Fruit fly (Drosophila melanogaster) whole organism, embryonic: ENCODE data around the gene Nadsyn.
A peak's percentile ranks its signal among the peaks of the same experiment; 100 is the strongest.

Source experiments
- Abd-B ChIP-seq: fragments of 200-800 bp; sonication (Bioruptor generic); optimal IDR thresholded peaks from 2 replicates; lab custom pipeline; 2018; ENCODE audit warnings: missing biosample characterization, mild to moderate bottlenecking, missing genetic modification characterization, moderate library complexity
- Antp ChIP-seq: fragments of 200-800 bp; sonication (Bioruptor generic); optimal IDR thresholded peaks from 3 replicates; lab custom pipeline; 2016; ENCODE audit warnings: missing biosample characterization, missing genetic modification characterization
- Bdp1 ChIP-seq: fragments of 200-800 bp; sonication (Bioruptor generic); optimal IDR thresholded peaks from 3 replicates; lab custom pipeline; 2016; ENCODE audit warnings: missing biosample characterization, missing genetic modification characterization
- CG10147 ChIP-seq: fragments of 200-800 bp; sonication (Bioruptor generic); optimal IDR thresholded peaks from 2 replicates; lab custom pipeline; 2019; ENCODE audit warnings: missing biosample characterization, mild to moderate bottlenecking, missing genetic modification characterization, moderate library complexity
- CG11456 ChIP-seq: fragments of 200-800 bp; sonication (Bioruptor generic); IDR thresholded peaks from 3 replicates; pipeline ENCODE4 v1.3.6; 2022; ENCODE audit warnings: missing biosample characterization, missing genetic modification characterization
- CG11504 ChIP-seq: fragments of 200-800 bp; sonication (Bioruptor generic); optimal IDR thresholded peaks from 3 replicates; lab custom pipeline; 2019; ENCODE audit warnings: missing biosample characterization, mild to moderate bottlenecking, missing genetic modification characterization, moderate library complexity
- CG11696 ChIP-seq: fragments of 200-800 bp; sonication (Bioruptor generic); IDR thresholded peaks from 2 replicates; pipeline ENCODE4 v1.3.6; 2022; ENCODE audit warnings: missing biosample characterization, missing genetic modification characterization
- CG12659 ChIP-seq: fragments of 200-800 bp; sonication (Bioruptor generic); optimal IDR thresholded peaks from 3 replicates; lab custom pipeline; 2017; ENCODE audit warnings: mild to moderate bottlenecking, missing biosample characterization, missing genetic modification reagents, missing genetic modification characterization
- CG1602 ChIP-seq: fragments of 200-800 bp; sonication (Bioruptor generic); optimal IDR thresholded peaks from 3 replicates; lab custom pipeline; 2016; ENCODE audit warnings: missing biosample characterization, missing genetic modification characterization
- CG16863 ChIP-seq: fragments of 200-800 bp; sonication (Bioruptor generic); optimal IDR thresholded peaks from 3 replicates; lab custom pipeline; 2016; ENCODE audit warnings: missing biosample characterization, missing genetic modification characterization
- CG17359 ChIP-seq: fragments of 200-800 bp; sonication (Bioruptor generic); optimal IDR thresholded peaks from 3 replicates; lab custom pipeline; 2018; ENCODE audit warnings: missing biosample characterization, mild to moderate bottlenecking, missing genetic modification characterization, moderate library complexity
- CG17912 ChIP-seq: fragments of 200-800 bp; sonication (Bioruptor generic); optimal IDR thresholded peaks from 2 replicates; lab custom pipeline; 2018; ENCODE audit warnings: missing biosample characterization, mild to moderate bottlenecking, missing genetic modification characterization
- CG7987 ChIP-seq: fragments of 200-800 bp; sonication (Bioruptor generic); optimal IDR thresholded peaks from 2 replicates; lab custom pipeline; 2018; ENCODE audit warnings: missing biosample characterization, mild to moderate bottlenecking, missing genetic modification characterization, moderate library complexity
- CG9437 ChIP-seq: fragments of 200-800 bp; sonication (Bioruptor generic); optimal IDR thresholded peaks from 2 replicates; lab custom pipeline; 2018; ENCODE audit warnings: missing biosample characterization, mild to moderate bottlenecking, missing genetic modification characterization
- Camta ChIP-seq: fragments of 200-800 bp; sonication (Bioruptor generic); optimal IDR thresholded peaks from 2 replicates; lab custom pipeline; 2016; ENCODE audit warnings: missing biosample characterization, missing genetic modification characterization
- CrebB ChIP-seq: fragments of 200-800 bp; sonication (Bioruptor generic); optimal IDR thresholded peaks from 3 replicates; lab custom pipeline; 2018; ENCODE audit warnings: missing biosample characterization, mild to moderate bottlenecking, missing genetic modification characterization
- Dll ChIP-seq: fragments of 200-800 bp; sonication (Bioruptor generic); IDR thresholded peaks from 4 replicates; pipeline ENCODE4 v1.3.6; 2022; ENCODE audit warnings: missing biosample characterization, missing genetic modification characterization; ENCODE audit not compliant: partially characterized antibody
- Doc2 ChIP-seq: fragments of 200-800 bp; sonication (Bioruptor generic); IDR thresholded peaks from 2 replicates; pipeline ENCODE4 v1.3.6; 2022; ENCODE audit warnings: missing biosample characterization, missing genetic modification characterization
- E2f2 ChIP-seq: fragments of 200-800 bp; sonication (Bioruptor generic); IDR thresholded peaks from 2 replicates; pipeline ENCODE4 v1.3.6; 2022; ENCODE audit warnings: missing biosample characterization, missing genetic modification characterization
- Hey ChIP-seq: fragments of 200-800 bp; sonication (Bioruptor generic); optimal IDR thresholded peaks from 3 replicates; lab custom pipeline; 2018; ENCODE audit warnings: missing biosample characterization, mild to moderate bottlenecking, missing genetic modification characterization
- Hr51 ChIP-seq, 2 experiments: fragments of 200-800 bp; sonication (Bioruptor generic); optimal IDR thresholded peaks; 2 replicates in 1 of 2; 3 replicates in 1 of 2; lab custom pipeline; 2016 to 2018; ENCODE audit warnings: missing biosample characterization in 2 of 2, missing genetic modification characterization in 2 of 2, mild to moderate bottlenecking in 1 of 2, moderate library complexity in 1 of 2
- Lhr ChIP-seq: fragments of 200-800 bp; sonication (Bioruptor generic); optimal IDR thresholded peaks from 3 replicates; lab custom pipeline; 2017; ENCODE audit warnings: mild to moderate bottlenecking, missing biosample characterization, missing genetic modification reagents, missing genetic modification characterization
- MBD-R2 ChIP-seq: fragments of 200-800 bp; sonication (Bioruptor generic); IDR thresholded peaks from 2 replicates; pipeline ENCODE4 v1.3.6; 2022; ENCODE audit warnings: missing biosample characterization, missing genetic modification characterization
- MESR4 ChIP-seq: fragments of 200-800 bp; sonication (Bioruptor generic); optimal IDR thresholded peaks from 2 replicates; lab custom pipeline; 2018; ENCODE audit warnings: missing biosample characterization, mild to moderate bottlenecking, missing genetic modification characterization, moderate library complexity
- Med ChIP-seq: fragments of 200-800 bp; sonication (Bioruptor generic); peaks from one replicate; lab custom pipeline; 2016; ENCODE audit warnings: missing biosample characterization, missing genetic modification characterization, mild to moderate bottlenecking, inconsistent platforms, moderate library complexity
- Opbp ChIP-seq: fragments of 200-800 bp; sonication (Bioruptor generic); IDR thresholded peaks from 3 replicates; pipeline ENCODE4 v1.3.6; 2022; ENCODE audit warnings: missing biosample characterization, missing genetic modification characterization; ENCODE audit not compliant: partially characterized antibody
- Spps ChIP-seq: fragments of 200-800 bp; sonication (Bioruptor generic); optimal IDR thresholded peaks from 2 replicates; lab custom pipeline; 2018; ENCODE audit warnings: missing biosample characterization, mild to moderate bottlenecking, missing genetic modification characterization
- Stat92E ChIP-seq, 3 experiments: fragments of >200 bp in 2 of 3; fragments of 200-800 bp in 1 of 3; sonication (Bioruptor generic) in 1 of 3; optimal IDR thresholded peaks; 2 replicates each; lab custom pipeline; 2017 to 2019; ENCODE audit warnings: missing biosample characterization in 3 of 3, missing genetic modification characterization in 3 of 3, mild to moderate bottlenecking in 1 of 3, moderate library complexity in 1 of 3
- Trl ChIP-seq, 3 experiments: fragments of >200 bp in 2 of 3; fragments of 200-800 bp in 1 of 3; sonication (Bioruptor generic) in 1 of 3; optimal IDR thresholded peaks; 2 replicates in 1 of 3; 3 replicates in 2 of 3; lab custom pipeline; 2016 to 2017; ENCODE audit warnings: missing biosample characterization in 1 of 3, missing genetic modification characterization in 1 of 3
- ara ChIP-seq: fragments of 200-800 bp; sonication (Bioruptor generic); IDR thresholded peaks from 2 replicates; pipeline ENCODE4 v1.3.6; 2022; ENCODE audit warnings: missing biosample characterization, missing genetic modification characterization
- bbx ChIP-seq: fragments of 200-800 bp; sonication (Bioruptor generic); IDR thresholded peaks from 2 replicates; pipeline ENCODE4 v1.3.6; 2022; ENCODE audit warnings: missing biosample characterization, missing genetic modification characterization; ENCODE audit not compliant: partially characterized antibody
- bcd ChIP-seq: fragments of 200-800 bp; sonication (Bioruptor generic); optimal IDR thresholded peaks from 2 replicates; lab custom pipeline; 2017; ENCODE audit warnings: missing biosample characterization, mild to moderate bottlenecking, missing genetic modification characterization
- chm ChIP-seq: fragments of 200-800 bp; sonication (Bioruptor generic); IDR thresholded peaks from 2 replicates; pipeline ENCODE4 v1.3.6; 2022; ENCODE audit warnings: missing biosample characterization, missing genetic modification characterization
- dmrt99B ChIP-seq: fragments of 200-800 bp; sonication (Bioruptor generic); optimal IDR thresholded peaks from 2 replicates; lab custom pipeline; 2018; ENCODE audit warnings: missing biosample characterization, mild to moderate bottlenecking, missing genetic modification characterization, moderate library complexity
- gem ChIP-seq: fragments of 200-800 bp; sonication (Bioruptor generic); optimal IDR thresholded peaks from 2 replicates; lab custom pipeline; 2019; ENCODE audit warnings: missing biosample characterization, mild to moderate bottlenecking, missing genetic modification characterization, moderate library complexity
- grau ChIP-seq: fragments of 200-800 bp; optimal IDR thresholded peaks from 3 replicates; lab custom pipeline; 2019; ENCODE audit warnings: missing biosample characterization, mild to moderate bottlenecking, missing genetic modification characterization, moderate library complexity
- ham ChIP-seq: fragments of 200-800 bp; sonication (Bioruptor generic); IDR thresholded peaks from 2 replicates; pipeline ENCODE4 v1.3.6; 2022; ENCODE audit warnings: missing biosample characterization, missing genetic modification characterization
- ind ChIP-seq: fragments of 200-800 bp; sonication (Bioruptor generic); optimal IDR thresholded peaks from 3 replicates; lab custom pipeline; 2016; ENCODE audit warnings: missing biosample characterization, missing genetic modification characterization
- lab ChIP-seq: fragments of 200-800 bp; sonication (Bioruptor generic); optimal IDR thresholded peaks from 3 replicates; lab custom pipeline; 2017; ENCODE audit warnings: missing biosample characterization, missing genetic modification characterization, mild to moderate bottlenecking, moderate library complexity, missing genetic modification reagents
- mirr ChIP-seq: fragments of 200-800 bp; sonication (Bioruptor generic); optimal IDR thresholded peaks from 3 replicates; lab custom pipeline; 2018; ENCODE audit warnings: missing biosample characterization, mild to moderate bottlenecking, missing genetic modification characterization
- odd ChIP-seq: fragments of 200-800 bp; sonication (Bioruptor generic); optimal IDR thresholded peaks from 2 replicates; lab custom pipeline; 2017; ENCODE audit warnings: missing biosample characterization, mild to moderate bottlenecking, missing genetic modification characterization
- phol ChIP-seq: fragments of 200-800 bp; sonication (Bioruptor generic); optimal IDR thresholded peaks from 3 replicates; lab custom pipeline; 2018; ENCODE audit warnings: missing biosample characterization, mild to moderate bottlenecking, missing genetic modification characterization, moderate library complexity
- pzg ChIP-seq: fragments of 200-800 bp; sonication (Bioruptor generic); optimal IDR thresholded peaks from 3 replicates; lab custom pipeline; 2018; ENCODE audit warnings: missing biosample characterization, mild to moderate bottlenecking, missing genetic modification characterization, moderate library complexity
- seq ChIP-seq: fragments of 200-800 bp; sonication (Bioruptor generic); IDR thresholded peaks from 2 replicates; pipeline ENCODE4 v1.3.6; 2022; ENCODE audit warnings: missing biosample characterization, missing genetic modification characterization
- tap ChIP-seq: fragments of 200-800 bp; optimal IDR thresholded peaks from 3 replicates; lab custom pipeline; 2019; ENCODE audit warnings: missing biosample characterization, mild to moderate bottlenecking, missing genetic modification characterization, moderate library complexity
- zf30C ChIP-seq: fragments of 200-800 bp; sonication (Bioruptor generic); optimal IDR thresholded peaks from 3 replicates; lab custom pipeline; 2018; ENCODE audit warnings: missing biosample characterization, mild to moderate bottlenecking, missing genetic modification characterization

Nadsyn gene

DNA sequence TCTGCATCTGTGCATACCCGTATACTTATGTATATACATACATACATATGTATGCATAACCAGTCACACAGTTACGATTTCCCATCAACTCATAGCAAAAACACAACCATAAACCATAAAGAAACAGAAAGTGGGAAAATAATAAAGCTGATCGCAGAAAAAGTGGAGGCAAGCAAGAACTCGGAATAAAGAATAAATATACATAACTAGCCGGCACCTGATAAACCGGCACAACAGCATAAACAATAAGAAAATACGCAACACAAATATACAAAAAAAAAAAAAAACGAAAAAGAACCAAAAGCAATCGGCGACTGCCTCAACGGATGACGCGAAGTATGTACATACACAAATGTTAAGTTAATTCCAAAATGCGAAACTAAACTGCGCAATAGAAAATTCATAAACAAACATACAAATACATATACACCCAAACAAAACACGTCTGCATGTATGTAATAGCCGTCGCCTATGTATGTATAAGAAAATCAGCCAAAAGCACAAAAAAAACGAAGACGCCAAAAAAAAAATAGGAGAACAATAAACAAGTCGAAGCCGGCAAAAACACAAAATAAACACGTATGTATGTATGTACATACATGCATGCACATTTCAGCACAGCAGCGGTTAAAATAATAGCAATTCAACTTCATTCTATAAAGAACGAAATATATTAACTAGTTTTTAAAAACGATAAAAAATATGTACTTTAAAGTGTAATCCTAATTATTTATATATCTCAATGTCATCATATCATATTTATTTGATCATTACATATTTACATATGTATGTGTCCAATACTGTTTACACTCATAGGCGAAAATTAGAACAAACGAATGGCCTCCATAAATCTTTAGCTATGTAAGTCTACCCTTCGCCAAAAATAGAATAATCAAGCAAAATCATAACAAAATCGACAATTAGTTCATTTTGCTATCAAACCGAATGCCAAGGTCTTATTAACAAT is 31.1 kb upstream of the Nadsyn start (continued):
- peak; percentile 72 for TF ChIP-seq CG9437 (GFP tag; lab: Kevin White, UChicago)
- TF ChIP-seq bbx (GFP tag; lab: Robert Waterston, UW), result no peak
- TF ChIP-seq CG11504 (tag; lab: Kevin White, UChicago), result peak; percentile 84
- no peak for TF ChIP-seq Spps (tag; lab: Kevin White, UChicago)
- no peak for TF ChIP-seq Bdp1 (GFP tag; lab: Kevin White, UChicago)
- peak; percentile 53 for TF ChIP-seq phol (tag; lab: Kevin White, UChicago)
- peak; percentile 74 for TF ChIP-seq CG12659 (GFP tag; lab: Kevin White, UChicago)
- TF ChIP-seq Abd-B (GFP tag; lab: Kevin White, UChicago), result peak; percentile 31
- peak; percentile 55 for TF ChIP-seq E2f2
- no peak for TF ChIP-seq Trl (optimal IDR thresholded peaks at IDR 0.05; lab: Kevin White, UChicago)
- TF ChIP-seq Trl (GFP tag; optimal IDR thresholded peaks at IDR 0.05; lab: Kevin White, UChicago), result no peak
- TF ChIP-seq chm (GFP tag; lab: Robert Waterston, UW), result peak; percentile 73; the same call in 1 of the 2 replicates
- peak; percentile 96 for TF ChIP-seq CG11696 (GFP tag; lab: Robert Waterston, UW)
- TF ChIP-seq Med (GFP tag; lab: Kevin White, UChicago), result peak; percentile 43
- no peak for TF ChIP-seq ham (GFP tag; lab: Robert Waterston, UW)
- TF ChIP-seq zf30C, result no peak
- TF ChIP-seq odd (GFP tag; lab: Kevin White, UChicago), result peak; percentile 50
- peak; percentile 20 for TF ChIP-seq CrebB (tag; lab: Kevin White, UChicago)
- TF ChIP-seq CG10147 (GFP tag; lab: Kevin White, UChicago), result peak; percentile 83
- no peak for TF ChIP-seq Hey (tag; lab: Kevin White, UChicago)
- peak; percentile 81 for TF ChIP-seq dmrt99B (tag; lab: Kevin White, UChicago)
- TF ChIP-seq CG11456 (GFP tag; lab: Robert Waterston, UW), result 0 out of 3 replicates have a peak, but pooled peaks have one; percentile 59
- TF ChIP-seq Opbp, result no peak
- peak; percentile 86 for TF ChIP-seq grau
- peak; percentile 87 for TF ChIP-seq gem
- TF ChIP-seq Dll (GFP tag; lab: Robert Waterston, UW), result no peak
- peak; percentile 58 for TF ChIP-seq ind
- no peak for TF ChIP-seq Doc2 (GFP tag; lab: Robert Waterston, UW)
- TF ChIP-seq MESR4 (GFP tag; lab: Kevin White, UChicago), result no peak
- peak; percentile 5 for TF ChIP-seq Camta (GFP tag; lab: Kevin White, UChicago)
- peak; percentile 63 for TF ChIP-seq tap (tag; lab: Kevin White, UChicago)
- peak; percentile 65 for TF ChIP-seq bcd (GFP tag; lab: Kevin White, UChicago)
- TF ChIP-seq mirr, result peak; percentile 4
- no peak for TF ChIP-seq CG17912 (GFP tag; lab: Kevin White, UChicago)
- peak; percentile 28; the same call in 1 of the 2 replicates for TF ChIP-seq MBD-R2
- peak; percentile 72 for TF ChIP-seq seq
- TF ChIP-seq Lhr, result no peak
- TF ChIP-seq Hr51 (GFP tag; optimal IDR thresholded peaks at IDR 0.05; lab: Kevin White, UChicago), result peak in 1 of 2 experiments; percentile 81
- no peak for TF ChIP-seq pzg (GFP tag; lab: Kevin White, UChicago)
- TF ChIP-seq lab (GFP tag; lab: Kevin White, UChicago), result peak; percentile 79
- peak; percentile 59 for TF ChIP-seq ara (GFP tag; lab: Robert Waterston, UW)
- peak; percentile 5 for TF ChIP-seq CG16863 (GFP tag; lab: Kevin White, UChicago)
- peak; percentile 66 for TF ChIP-seq CG17359
- peak; percentile 44 for TF ChIP-seq CG1602
- TF ChIP-seq Antp (GFP tag; lab: Kevin White, UChicago), result no peak
- TF ChIP-seq CG7987, result peak; percentile 2
- no peak for TF ChIP-seq Stat92E (GFP tag; optimal IDR thresholded peaks at IDR 0.05; lab: Kevin White, UChicago)
